Worm (Caenorhabditis elegans) whole organism, L1 larva: Measurements from ENCODE around the gene Y82E9BR.10.

Experiments
- ceh-8 ChIP-seq: fragments of 200-800 bp; sonication (Bioruptor generic); optimal IDR thresholded peaks from 2 replicates; lab custom pipeline; 2018; ENCODE audit warnings: mild to moderate bottlenecking, missing genetic modification characterization, moderate library complexity, missing compliant biosample characterization
- pqm-1 ChIP-seq: sonication (generic microtip); optimal IDR thresholded peaks from 3 replicates; lab custom pipeline; 2017; ENCODE audit warnings: missing biosample characterization, missing genetic modification characterization

DNA sequence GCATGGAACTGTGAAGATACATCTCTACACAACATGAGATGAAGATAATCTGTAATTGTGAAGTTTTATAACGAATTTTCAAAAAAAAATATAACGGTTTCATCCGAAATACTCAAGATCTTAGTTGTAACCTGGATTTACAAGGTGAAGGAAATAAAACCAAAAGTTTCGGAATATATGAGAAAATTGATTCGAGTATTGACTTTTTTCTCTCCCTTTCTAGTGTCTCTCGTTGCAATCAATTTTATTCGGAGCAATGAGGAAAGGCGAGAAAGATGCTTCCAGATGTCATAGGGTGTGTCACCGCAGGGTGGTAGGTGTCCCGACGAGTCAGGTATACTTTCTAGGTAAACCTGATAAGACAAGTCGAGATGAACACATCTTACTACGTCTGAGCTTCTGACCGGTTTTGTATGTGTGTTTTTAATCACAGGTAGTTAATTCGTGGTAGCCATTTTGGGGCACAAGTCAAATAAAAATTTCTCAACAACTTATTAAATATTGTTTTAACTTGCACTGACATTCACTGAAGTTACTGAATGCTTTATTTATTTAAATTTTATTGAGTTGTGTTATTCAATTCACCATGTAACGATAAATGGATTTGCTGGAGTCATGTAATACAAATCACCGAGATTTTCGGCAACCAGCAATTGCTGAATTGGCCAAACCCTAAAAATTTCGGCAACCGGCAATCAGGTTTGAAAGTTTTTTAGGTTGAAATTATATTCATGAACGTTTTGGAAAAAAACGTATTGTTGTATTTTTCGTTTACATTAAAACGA, 13.1 kb upstream of the Y82E9BR.10 start, which contains the start of gene pals-20:
- no peak for TF ChIP-seq pqm-1
- no peak for TF ChIP-seq ceh-8
